Worm (Caenorhabditis elegans) whole organism, L4 larva: ENCODE results near the gene C01G12.5.

ENCODE experiments used
- ces-1 ChIP-seq: fragments of 150-350 bp; sonication (generic microtip); optimal IDR thresholded peaks from 4 replicates; lab custom pipeline; 2014; ENCODE audit warnings: missing biosample characterization, missing genetic modification reagents, missing genetic modification characterization
- jun-1 ChIP-seq: fragments of 150-350 bp; optimal IDR thresholded peaks from 2 replicates; lab custom pipeline; 2014; ENCODE audit warnings: missing biosample characterization, missing genetic modification reagents, missing genetic modification characterization
- lin-13 ChIP-seq: fragments of 150-350 bp; optimal IDR thresholded peaks from 2 replicates; lab custom pipeline; 2014; ENCODE audit warnings: missing biosample characterization, missing genetic modification reagents, missing genetic modification characterization
- lin-15B ChIP-seq: fragments of 150-350 bp; sonication (generic microtip); optimal IDR thresholded peaks from 3 replicates; lab custom pipeline; 2014; ENCODE audit warnings: missing biosample characterization, missing genetic modification characterization
- lin-39 ChIP-seq: fragments of 150-350 bp; optimal IDR thresholded peaks from 2 replicates; lab custom pipeline; 2014; ENCODE audit warnings: missing biosample characterization, missing genetic modification reagents, missing genetic modification characterization
- nhr-76 ChIP-seq: fragments of 150-350 bp; optimal IDR thresholded peaks from 2 replicates; lab custom pipeline; 2014; ENCODE audit warnings: missing biosample characterization, missing genetic modification characterization
- nhr-77 ChIP-seq: fragments of 150-350 bp; optimal IDR thresholded peaks from 2 replicates; lab custom pipeline; 2014; ENCODE audit warnings: missing biosample characterization, missing genetic modification characterization
- pha-4 ChIP-seq, 2 experiments: fragments of 150-350 bp in 1 of 2; fragments of 200-800 bp in 1 of 2; sonication (Bioruptor generic) in 1 of 2; IDR thresholded peaks in 1 of 2; optimal IDR thresholded peaks in 1 of 2; 2 replicates each; pipeline versions ENCODE4 v1.3.6 to Lab custom; 2014 to 2022; ENCODE audit warnings: missing genetic modification characterization in 2 of 2, missing genetic modification reagents in 2 of 2, missing biosample characterization in 1 of 2, missing compliant biosample characterization in 1 of 2
- rbr-2 ChIP-seq: sonication (generic microtip); optimal IDR thresholded peaks from 2 replicates; lab custom pipeline; 2016; ENCODE audit warnings: missing genotype, missing genetic modification characterization, missing compliant biosample characterization
- zfp-3 ChIP-seq: fragments of 200-800 bp; sonication (Bioruptor generic); conservative IDR thresholded peaks from 2 replicates; pipeline ENCODE4 v1.3.6; 2022; ENCODE audit warnings: missing genetic modification reagents, missing genetic modification characterization, missing compliant biosample characterization

DNA sequence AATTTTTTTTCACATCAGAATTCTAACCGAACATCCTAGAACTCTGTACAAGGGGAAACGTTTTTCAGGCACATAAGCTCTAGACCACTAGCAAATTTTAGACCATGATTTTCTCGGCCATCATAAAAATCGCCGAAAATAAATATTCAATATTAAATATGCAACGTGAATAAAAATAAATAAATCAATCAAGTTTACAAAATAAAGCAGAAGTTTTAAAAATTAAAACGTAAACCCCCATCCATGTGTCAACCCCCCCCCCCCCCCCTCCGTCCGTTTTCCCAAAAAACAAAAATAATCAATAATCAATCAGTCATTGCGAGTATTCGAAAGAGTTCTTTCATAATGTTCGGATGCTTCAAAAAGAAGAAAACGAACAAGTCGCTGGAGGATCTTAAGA, 6.0 kb upstream of the C01G12.5 start, which contains the start of gene catp-4:
- no peak for TF ChIP-seq lin-39 (tag; lab: Kevin White, UChicago)
- TF ChIP-seq rbr-2 (tag; lab: Kevin White, UChicago) = no peak
- TF ChIP-seq lin-13 (GFP tag; lab: Kevin White, UChicago) = no peak
- no peak for TF ChIP-seq jun-1
- TF ChIP-seq lin-15B (tag; lab: Kevin White, UChicago) = no peak
- TF ChIP-seq nhr-77 (tag; lab: Kevin White, UChicago) = no peak
- no peak for TF ChIP-seq zfp-3 (GFP tag; lab: Robert Waterston, UW)
- TF ChIP-seq nhr-76 = no peak
- TF ChIP-seq pha-4 (GFP tag; IDR thresholded peaks at IDR 0.05; lab: Robert Waterston, UW) = no peak
- TF ChIP-seq pha-4 (tag; optimal IDR thresholded peaks at IDR 0.05; lab: Kevin White, UChicago) = no peak
- no peak for TF ChIP-seq ces-1 (GFP tag; lab: Kevin White, UChicago)
